Fruit fly (Drosophila melanogaster) Kc167 (cell line): ENCODE measurements around the gene CG43293.

Experiments used
- Sin3A ChIP-seq: fragments of >200 bp; optimal IDR thresholded peaks from 2 replicates; lab custom pipeline; 2018; ENCODE audit warnings: missing external identifiers
- h ChIP-seq: fragments of >200 bp; optimal IDR thresholded peaks from 3 replicates; lab custom pipeline; 2018; ENCODE audit warnings: missing external identifiers
- psq ChIP-seq: fragments of >200 bp; optimal IDR thresholded peaks from 2 replicates; lab custom pipeline; 2017; ENCODE audit warnings: missing external identifiers
- ttk ChIP-seq: sonication (Bioruptor generic); optimal IDR thresholded peaks from 2 replicates; lab custom pipeline; 2017; ENCODE audit warnings: missing external identifiers

- no peak for TF ChIP-seq ttk
- no peak for TF ChIP-seq h
- no peak for TF ChIP-seq Sin3A (lab: Kevin White, UChicago)
- no peak for TF ChIP-seq psq (lab: Kevin White, UChicago)
Measured at dm6 chr3L:6181776-6182175, 3.2 kb upstream of the CG43293 start, which contains the start of gene CG10274.
